Worm (Caenorhabditis elegans) whole organism, early embryonic: ENCODE data around the gene C13G3.1.

Experiments
- B0310.2 ChIP-seq: sonication (generic microtip); optimal IDR thresholded peaks from 2 replicates; lab custom pipeline; 2016; ENCODE audit warnings: mild to moderate bottlenecking, missing genetic modification characterization, missing compliant biosample characterization
- F13C5.2 ChIP-seq: sonication (generic microtip); optimal IDR thresholded peaks from 2 replicates; lab custom pipeline; 2017; ENCODE audit warnings: mild to moderate bottlenecking, missing genetic modification characterization, inconsistent platforms, missing compliant biosample characterization
- aly-1 ChIP-seq: sonication (generic microtip); optimal IDR thresholded peaks from 2 replicates; lab custom pipeline; 2016; ENCODE audit warnings: missing genetic modification characterization, missing compliant biosample characterization
- ama-1 ChIP-seq: fragments of 150-350 bp; optimal IDR thresholded peaks from 2 replicates; lab custom pipeline; 2014
- ceh-13 ChIP-seq: fragments of 200-800 bp; sonication (Bioruptor generic); optimal IDR thresholded peaks from 2 replicates; lab custom pipeline; 2018; ENCODE audit warnings: mild to moderate bottlenecking, missing genetic modification characterization, missing compliant biosample characterization
- ceh-36 ChIP-seq: sonication (generic microtip); optimal IDR thresholded peaks from 2 replicates; lab custom pipeline; 2016; ENCODE audit warnings: missing genetic modification characterization, inconsistent platforms, missing compliant biosample characterization
- ets-7 ChIP-seq: sonication (generic microtip); optimal IDR thresholded peaks from 2 replicates; lab custom pipeline; 2016; ENCODE audit warnings: missing genotype, missing genetic modification characterization, missing compliant biosample characterization
- flt-1 ChIP-seq: fragments of 200-800 bp; sonication (Bioruptor generic); IDR thresholded peaks from 2 replicates; pipeline ENCODE4 v1.3.6; 2022; ENCODE audit warnings: missing genetic modification characterization, missing compliant biosample characterization
- hmbx-1 ChIP-seq: sonication (generic microtip); optimal IDR thresholded peaks from 2 replicates; lab custom pipeline; 2016; ENCODE audit warnings: mild to moderate bottlenecking, missing genetic modification characterization, missing compliant biosample characterization
- hmg-4 ChIP-seq: fragments of 200-800 bp; sonication (Bioruptor generic); optimal IDR thresholded peaks from 2 replicates; lab custom pipeline; 2018; ENCODE audit warnings: mild to moderate bottlenecking, missing genetic modification characterization, missing compliant biosample characterization
- hnd-1 ChIP-seq: sonication (generic microtip); optimal IDR thresholded peaks from 2 replicates; lab custom pipeline; 2016; ENCODE audit warnings: missing genetic modification characterization, missing compliant biosample characterization
- pes-1 ChIP-seq: fragments of 200-800 bp; sonication (Bioruptor generic); IDR thresholded peaks from 2 replicates; pipeline ENCODE4 v1.3.6; 2022; ENCODE audit warnings: missing genetic modification reagents, missing genetic modification characterization, missing compliant biosample characterization
- scrt-1 ChIP-seq: fragments of 200-800 bp; sonication (Bioruptor generic); IDR thresholded peaks from 2 replicates; pipeline ENCODE4 v1.3.6; 2022; ENCODE audit warnings: missing genetic modification characterization, missing compliant biosample characterization
- sea-1 ChIP-seq: fragments of 200-800 bp; sonication (Bioruptor generic); conservative IDR thresholded peaks from 2 replicates; pipeline ENCODE4 v1.3.6; 2022; ENCODE audit warnings: missing genetic modification characterization, missing compliant biosample characterization
- tbx-11 ChIP-seq: fragments of 200-800 bp; sonication (Bioruptor generic); IDR thresholded peaks from 2 replicates; pipeline ENCODE4 v1.3.6; 2022; ENCODE audit warnings: missing genetic modification characterization, missing compliant biosample characterization
- tbx-37 ChIP-seq: fragments of 200-800 bp; sonication (Bioruptor generic); conservative IDR thresholded peaks from 2 replicates; pipeline ENCODE4 v1.3.6; 2022; ENCODE audit warnings: missing genetic modification reagents, missing genetic modification characterization, missing compliant biosample characterization
- tra-4 ChIP-seq: sonication (generic microtip); optimal IDR thresholded peaks from 2 replicates; lab custom pipeline; 2017; ENCODE audit warnings: missing genetic modification characterization, missing compliant biosample characterization

Gene C13G3.1

ce11 chrV:11012419-11012818 is at the start of gene C13G3.1:
C13G3.1 (minus strand) TSS chrV:11012465.
- no peak for TF ChIP-seq sea-1
- TF ChIP-seq hmg-4 (GFP tag; lab: Kevin White, UChicago), result no peak
- no peak for TF ChIP-seq ama-1 (lab: Kevin White, UChicago)
- no peak for TF ChIP-seq ceh-36 (tag; lab: Kevin White, UChicago)

- TF ChIP-seq aly-1 (tag; lab: Kevin White, UChicago) (no peak), hnd-1 (no peak), ets-7 (tag; lab: Kevin White, UChicago) (no peak), ama-1 (lab: Kevin White, UChicago) (no peak), tbx-11 (GFP tag; lab: Robert Waterston, UW) (no peak), sea-1 (no peak), ceh-13 (GFP tag; lab: Kevin White, UChicago) (no peak), tra-4 (tag; lab: Kevin White, UChicago) (no peak), B0310.2 (tag; lab: Kevin White, UChicago) (no peak), flt-1 (GFP tag; lab: Robert Waterston, UW) (no peak), F13C5.2 (tag; lab: Kevin White, UChicago) (no peak), tbx-37 (no peak), ceh-36 (tag; lab: Kevin White, UChicago) (no peak)
Measured at ce11 chrV:11061887-11062286, 49.6 kb upstream of the C13G3.1 start.

- TF ChIP-seq pes-1 (GFP tag; lab: Robert Waterston, UW), result no peak
- no peak for TF ChIP-seq ama-1 (lab: Kevin White, UChicago)
- no peak for TF ChIP-seq hmg-4 (GFP tag; lab: Kevin White, UChicago)
- no peak for TF ChIP-seq B0310.2 (tag; lab: Kevin White, UChicago)
- TF ChIP-seq hmbx-1 (tag; lab: Kevin White, UChicago), result no peak
Measured at ce11 chrV:11060239-11060984, 48.1 kb upstream of the C13G3.1 start, which contains the start of gene T04C12.11. T04C12.11 (minus strand) TSS chrV:11060289.

ce11 chrV:11059180-11059579 is 46.9 kb upstream of the C13G3.1 start, which contains the start of gene T04C12.1:
T04C12.1 (minus strand) TSS chrV:11059269.
- TF ChIP-seq hmbx-1 (tag; lab: Kevin White, UChicago), result no peak
- no peak for TF ChIP-seq flt-1 (GFP tag; lab: Robert Waterston, UW)
- TF ChIP-seq ceh-36 (tag; lab: Kevin White, UChicago), result no peak
- no peak for TF ChIP-seq F13C5.2 (tag; lab: Kevin White, UChicago)
- no peak for TF ChIP-seq B0310.2 (tag; lab: Kevin White, UChicago)
- no peak for TF ChIP-seq hnd-1
- TF ChIP-seq sea-1, result no peak
- no peak for TF ChIP-seq ets-7 (tag; lab: Kevin White, UChicago)
- TF ChIP-seq tra-4 (tag; lab: Kevin White, UChicago), result no peak
- no peak for TF ChIP-seq hmg-4 (GFP tag; lab: Kevin White, UChicago)
- TF ChIP-seq pes-1 (GFP tag; lab: Robert Waterston, UW), result no peak

- TF ChIP-seq aly-1 (tag; lab: Kevin White, UChicago), result no peak
- no peak for TF ChIP-seq ceh-13 (GFP tag; lab: Kevin White, UChicago)
- no peak for TF ChIP-seq tbx-37
- TF ChIP-seq tbx-11 (GFP tag; lab: Robert Waterston, UW), result no peak
- no peak for TF ChIP-seq sea-1
- no peak for TF ChIP-seq pes-1 (GFP tag; lab: Robert Waterston, UW)
- TF ChIP-seq scrt-1 (GFP tag; lab: Robert Waterston, UW), result no peak
- TF ChIP-seq ets-7 (tag; lab: Kevin White, UChicago), result no peak
- TF ChIP-seq ceh-36 (tag; lab: Kevin White, UChicago), result no peak
- no peak for TF ChIP-seq hnd-1
- no peak for TF ChIP-seq hmbx-1 (tag; lab: Kevin White, UChicago)
- no peak for TF ChIP-seq F13C5.2 (tag; lab: Kevin White, UChicago)
- TF ChIP-seq flt-1 (GFP tag; lab: Robert Waterston, UW), result no peak
- TF ChIP-seq ama-1 (lab: Kevin White, UChicago), result no peak
Measured at ce11 chrV:11057043-11057442, 44.8 kb upstream of the C13G3.1 start, which contains the start of gene srh-75. srh-75 (minus strand) TSS chrV:11057143.

- TF ChIP-seq B0310.2 (tag; lab: Kevin White, UChicago) (no peak), ceh-13 (GFP tag; lab: Kevin White, UChicago) (no peak), hnd-1 (no peak), aly-1 (tag; lab: Kevin White, UChicago) (no peak), scrt-1 (GFP tag; lab: Robert Waterston, UW) (no peak), pes-1 (GFP tag; lab: Robert Waterston, UW) (no peak), ets-7 (tag; lab: Kevin White, UChicago) (no peak), tbx-37 (no peak), tbx-11 (GFP tag; lab: Robert Waterston, UW) (no peak), flt-1 (GFP tag; lab: Robert Waterston, UW) (no peak), ceh-36 (tag; lab: Kevin White, UChicago) (no peak), sea-1 (no peak), hmg-4 (GFP tag; lab: Kevin White, UChicago) (no peak), ama-1 (lab: Kevin White, UChicago) (no peak), tra-4 (tag; lab: Kevin White, UChicago) (no peak), hmbx-1 (tag; lab: Kevin White, UChicago) (no peak), F13C5.2 (tag; lab: Kevin White, UChicago) (no peak)
Measured at ce11 chrV:11056484-11056883, 44.2 kb upstream of the C13G3.1 start.

ce11 chrV:11053827-11054226 is 41.6 kb upstream of the C13G3.1 start, which contains the start of gene T04C12.7:
T04C12.7 (plus strand) TSS chrV:11054127.
- no peak for TF ChIP-seq tra-4 (tag; lab: Kevin White, UChicago)
- no peak for TF ChIP-seq flt-1 (GFP tag; lab: Robert Waterston, UW)
- TF ChIP-seq F13C5.2 (tag; lab: Kevin White, UChicago), result no peak
- no peak for TF ChIP-seq hnd-1
- TF ChIP-seq ceh-36 (tag; lab: Kevin White, UChicago), result no peak
- no peak for TF ChIP-seq tbx-11 (GFP tag; lab: Robert Waterston, UW)
- no peak for TF ChIP-seq B0310.2 (tag; lab: Kevin White, UChicago)
- no peak for TF ChIP-seq ceh-13 (GFP tag; lab: Kevin White, UChicago)
- no peak for TF ChIP-seq hmg-4 (GFP tag; lab: Kevin White, UChicago)
- no peak for TF ChIP-seq tbx-37
- no peak for TF ChIP-seq hmbx-1 (tag; lab: Kevin White, UChicago)
- no peak for TF ChIP-seq pes-1 (GFP tag; lab: Robert Waterston, UW)
- TF ChIP-seq ama-1 (lab: Kevin White, UChicago), result no peak
- TF ChIP-seq ets-7 (tag; lab: Kevin White, UChicago), result no peak
